Worm (Caenorhabditis elegans): ENCODE results near the gene cest-9.2.

The cest-9.2 gene

DNA sequence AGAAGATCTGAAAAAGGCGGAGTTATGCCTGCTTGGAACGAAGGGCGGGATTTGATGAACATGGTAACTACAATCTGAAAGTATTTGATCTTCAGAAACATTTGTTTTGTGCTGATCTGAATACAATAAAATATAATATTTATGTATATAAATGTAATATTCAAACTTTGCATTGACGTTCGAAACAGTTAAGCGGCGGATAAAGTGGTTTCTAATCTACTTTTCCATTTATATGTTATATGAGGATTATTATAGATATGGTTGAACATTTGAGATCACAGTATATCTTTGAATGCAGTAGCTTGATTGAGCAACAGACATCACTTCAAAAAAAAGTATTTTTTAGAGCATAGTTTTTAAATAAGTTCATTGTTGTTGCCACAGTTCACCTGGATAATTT lies 52.0 kb downstream of the cest-9.2 start, which contains the start of gene H19J13.2:
TSS of gene H19J13.2 (minus strand) at position 101 of the 400 bp plus-strand sequence.
- TF ChIP-seq ceh-14 (tag; optimal IDR thresholded peaks at IDR 0.05): no peak
- no peak for TF ChIP-seq ets-4 (tag; optimal IDR thresholded peaks at IDR 0.05)
- no peak for TF ChIP-seq mec-3 (tag; optimal IDR thresholded peaks at IDR 0.05; ENCODE audit: borderline replicate concordance)

DNA sequence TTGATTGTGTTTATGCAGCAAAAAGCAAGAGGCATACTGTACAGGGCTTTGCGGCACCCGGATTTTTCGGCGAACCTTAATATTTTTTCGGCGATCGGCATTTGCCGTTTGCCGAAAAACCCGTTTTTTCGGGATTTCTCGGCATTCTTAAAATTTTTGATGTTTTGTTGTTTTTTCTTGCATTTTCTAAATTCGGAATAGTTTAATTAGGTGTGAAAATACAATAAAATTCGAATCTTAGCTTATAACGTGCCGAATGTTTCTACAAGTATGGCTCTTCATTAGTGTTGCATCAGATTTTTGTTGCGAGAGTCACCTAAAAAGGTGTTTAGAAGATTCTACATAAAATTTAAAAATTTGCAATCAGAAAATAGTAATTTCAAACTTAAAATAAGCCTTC lies 53.7 kb downstream of the cest-9.2 start, which contains the start of gene C04B4.6:
TSS of gene C04B4.6 (minus strand) at position 101 of the 400 bp plus-strand sequence.
- TF ChIP-seq unc-86 (tag; optimal IDR thresholded peaks at IDR 0.05) (no peak), rnt-1 (tag; optimal IDR thresholded peaks at IDR 0.05) (no peak), sdc-2 (tag; optimal IDR thresholded peaks at IDR 0.05) (no peak), ceh-6 (GFP tag; optimal IDR thresholded peaks at IDR 0.05) (no peak), gmeb-2 (tag; optimal IDR thresholded peaks at IDR 0.05) (no peak), unc-3 (GFP tag; conservative IDR thresholded peaks at IDR 0.05) (no peak), unc-3 (tag; optimal IDR thresholded peaks at IDR 0.05) (no peak), elt-4 (tag; optimal IDR thresholded peaks at IDR 0.05) (no peak), eyg-1 (tag; optimal IDR thresholded peaks at IDR 0.05) (no peak), pax-1 (tag; optimal IDR thresholded peaks at IDR 0.05) (no peak), ets-4 (tag; optimal IDR thresholded peaks at IDR 0.05) (no peak), tbx-2 (tag; optimal IDR thresholded peaks at IDR 0.05) (no peak), sox-4 (tag; optimal IDR thresholded peaks at IDR 0.05) (no peak), C08G9.2 (tag; optimal IDR thresholded peaks at IDR 0.05) (no peak), C38D4.7 (GFP tag; optimal IDR thresholded peaks at IDR 0.05) (no peak)
